Worm (Caenorhabditis elegans): Measurements from ENCODE around the gene T22F3.12.
A peak's percentile ranks its signal among the peaks of the same experiment; 100 is the strongest.

ce11 chrV:3578813-3579212 is 13.2 kb downstream of the T22F3.12 start, which contains the start of gene pygl-1:
- TF ChIP-seq nhr-77 (tag; optimal IDR thresholded peaks at IDR 0.05) (no peak), ama-1 (optimal IDR thresholded peaks at IDR 0.05) (no peak), lsy-2 (tag; optimal IDR thresholded peaks at IDR 0.05) (peak in 1 of 2 experiments; percentile 81), fos-1 (tag; optimal IDR thresholded peaks at IDR 0.05) (no peak), unc-62 (GFP tag; optimal IDR thresholded peaks at IDR 0.05) (no peak), aly-2 (tag; optimal IDR thresholded peaks at IDR 0.05) (no peak), sma-3 (GFP tag; optimal IDR thresholded peaks at IDR 0.05) (no peak), ztf-11 (tag; optimal IDR thresholded peaks at IDR 0.05) (no peak), nhr-10 (tag; optimal IDR thresholded peaks at IDR 0.05) (no peak), unc-55 (GFP tag; optimal IDR thresholded peaks at IDR 0.05) (no peak)
